Fruit fly (Drosophila melanogaster) whole organism, prepupa: ENCODE measurements around the gene CG13460.
A peak's percentile ranks its signal among the peaks of the same experiment; 100 is the strongest.

Experiments
- Blimp-1 ChIP-seq: fragments of 200-800 bp; sonication (Bioruptor generic); optimal IDR thresholded peaks from 3 replicates; lab custom pipeline; 2017; ENCODE audit warnings: missing biosample characterization, missing genetic modification characterization, mild to moderate bottlenecking, moderate library complexity, missing genetic modification reagents
- CG10669 ChIP-seq: fragments of 200-800 bp; sonication (Bioruptor generic); optimal IDR thresholded peaks from 3 replicates; lab custom pipeline; 2018; ENCODE audit warnings: missing biosample characterization, mild to moderate bottlenecking, missing genetic modification characterization, moderate library complexity
- CG11294 ChIP-seq: fragments of 200-800 bp; sonication (Bioruptor generic); IDR thresholded peaks from 2 replicates; pipeline ENCODE4 v1.3.6; 2022; ENCODE audit warnings: missing biosample characterization, missing genetic modification characterization
- CG15336 ChIP-seq: fragments of 200-800 bp; sonication (Bioruptor generic); IDR thresholded peaks from 2 replicates; pipeline ENCODE4 v1.3.6; 2022; ENCODE audit warnings: missing biosample characterization, missing genetic modification characterization
- CG1621 ChIP-seq: fragments of 200-800 bp; sonication (Bioruptor generic); optimal IDR thresholded peaks from 3 replicates; lab custom pipeline; 2018; ENCODE audit warnings: missing biosample characterization, mild to moderate bottlenecking, missing genetic modification characterization
- CG16779 ChIP-seq: fragments of 200-800 bp; sonication (Bioruptor generic); optimal IDR thresholded peaks from 3 replicates; lab custom pipeline; 2017; ENCODE audit warnings: missing biosample characterization, mild to moderate bottlenecking, missing genetic modification characterization
- CG3032 ChIP-seq: fragments of 200-800 bp; optimal IDR thresholded peaks from 2 replicates; lab custom pipeline; 2019; ENCODE audit warnings: missing biosample characterization, mild to moderate bottlenecking, missing genetic modification characterization, moderate library complexity
- CG31627 ChIP-seq: fragments of 200-800 bp; sonication (Bioruptor generic); optimal IDR thresholded peaks from 3 replicates; lab custom pipeline; 2016; ENCODE audit warnings: missing biosample characterization, missing genetic modification characterization
- CG32006 ChIP-seq: fragments of 200-800 bp; sonication (Bioruptor generic); optimal IDR thresholded peaks from 3 replicates; lab custom pipeline; 2017; ENCODE audit warnings: missing biosample characterization, mild to moderate bottlenecking, missing genetic modification characterization
- CG34406 ChIP-seq: fragments of 200-800 bp; sonication (Bioruptor generic); optimal IDR thresholded peaks from 3 replicates; lab custom pipeline; 2016; ENCODE audit warnings: missing biosample characterization, missing genetic modification characterization
- CG6163 ChIP-seq: fragments of 200-800 bp; sonication (Bioruptor generic); IDR thresholded peaks from 3 replicates; pipeline ENCODE4 v1.3.6; 2022; ENCODE audit warnings: missing biosample characterization, missing genetic modification characterization
- CG6276 ChIP-seq: fragments of 200-800 bp; sonication (Bioruptor generic); optimal IDR thresholded peaks from 2 replicates; lab custom pipeline; 2017; ENCODE audit warnings: missing biosample characterization, mild to moderate bottlenecking, missing genetic modification characterization
- CG6792 ChIP-seq: fragments of 200-800 bp; sonication (Bioruptor generic); optimal IDR thresholded peaks from 3 replicates; lab custom pipeline; 2016; ENCODE audit warnings: missing biosample characterization, missing genetic modification characterization
- CG6808 ChIP-seq: fragments of 200-800 bp; sonication (Bioruptor generic); optimal IDR thresholded peaks from 3 replicates; lab custom pipeline; 2017; ENCODE audit warnings: missing biosample characterization, missing genetic modification characterization, mild to moderate bottlenecking, moderate library complexity, missing genetic modification reagents
- CG6854 ChIP-seq: fragments of 200-800 bp; sonication (Bioruptor generic); optimal IDR thresholded peaks from 2 replicates; lab custom pipeline; 2017; ENCODE audit warnings: missing biosample characterization, mild to moderate bottlenecking, missing genetic modification characterization
- CG8119 ChIP-seq: fragments of 200-800 bp; sonication (Bioruptor generic); IDR thresholded peaks from 3 replicates; pipeline ENCODE4 v1.3.6; 2022; ENCODE audit warnings: missing biosample characterization, missing genetic modification characterization
- CG8632 ChIP-seq: fragments of 200-800 bp; sonication (Bioruptor generic); optimal IDR thresholded peaks from 3 replicates; lab custom pipeline; 2016; ENCODE audit warnings: missing biosample characterization, missing genetic modification characterization
- CG9139 ChIP-seq: fragments of 200-800 bp; sonication (Bioruptor generic); optimal IDR thresholded peaks from 3 replicates; lab custom pipeline; 2017; ENCODE audit warnings: missing biosample characterization, mild to moderate bottlenecking, missing genetic modification characterization
- Eip75B ChIP-seq: fragments of 200-800 bp; sonication (Bioruptor generic); optimal IDR thresholded peaks from 3 replicates; lab custom pipeline; 2016; ENCODE audit warnings: missing biosample characterization, missing genetic modification characterization
- Eip78C ChIP-seq: fragments of 200-800 bp; sonication (Bioruptor generic); peaks from one replicate; lab custom pipeline; 2016; ENCODE audit warnings: missing biosample characterization, missing genetic modification characterization
- Eip93F ChIP-seq: fragments of 200-800 bp; sonication (Bioruptor generic); optimal IDR thresholded peaks from 2 replicates; lab custom pipeline; 2016; ENCODE audit warnings: missing biosample characterization, mild to moderate bottlenecking, missing genetic modification characterization
- Ets21C ChIP-seq: fragments of 200-800 bp; sonication (Bioruptor generic); optimal IDR thresholded peaks from 3 replicates; lab custom pipeline; 2016; ENCODE audit warnings: missing biosample characterization, missing genetic modification characterization
- Hr38 ChIP-seq: sonication (Bioruptor generic); optimal IDR thresholded peaks from 2 replicates; lab custom pipeline; 2016; ENCODE audit warnings: missing biosample characterization, missing genetic modification characterization
- Hr39 ChIP-seq: fragments of 200-800 bp; sonication (Bioruptor generic); optimal IDR thresholded peaks from 2 replicates; lab custom pipeline; 2016; ENCODE audit warnings: missing biosample characterization, missing genetic modification characterization
- Hr4 ChIP-seq: fragments of 200-800 bp; sonication (Bioruptor generic); optimal IDR thresholded peaks from 3 replicates; lab custom pipeline; 2016; ENCODE audit warnings: missing biosample characterization, missing genetic modification characterization
- Lpt ChIP-seq: fragments of 200-800 bp; sonication (Bioruptor generic); optimal IDR thresholded peaks from 3 replicates; lab custom pipeline; 2016; ENCODE audit warnings: missing biosample characterization, missing genetic modification characterization
- Met ChIP-seq: fragments of 200-800 bp; sonication (Bioruptor generic); optimal IDR thresholded peaks from 3 replicates; lab custom pipeline; 2016; ENCODE audit warnings: missing biosample characterization, missing genetic modification characterization
- OdsH ChIP-seq: fragments of 200-800 bp; sonication (Bioruptor generic); optimal IDR thresholded peaks from 3 replicates; lab custom pipeline; 2016; ENCODE audit warnings: missing biosample characterization, missing genetic modification characterization
- Smox ChIP-seq: fragments of 200-800 bp; sonication (Bioruptor generic); optimal IDR thresholded peaks from 3 replicates; lab custom pipeline; 2016; ENCODE audit warnings: missing biosample characterization, missing genetic modification characterization
- Sox102F ChIP-seq: fragments of 200-800 bp; sonication (Bioruptor generic); optimal IDR thresholded peaks from 2 replicates; lab custom pipeline; 2016; ENCODE audit warnings: missing biosample characterization, mild to moderate bottlenecking, missing genetic modification characterization
- Sox15 ChIP-seq: fragments of 200-800 bp; sonication (Bioruptor generic); optimal IDR thresholded peaks from 3 replicates; lab custom pipeline; 2016; ENCODE audit warnings: missing biosample characterization, missing genetic modification characterization
- achi ChIP-seq: fragments of 200-800 bp; sonication (Bioruptor generic); optimal IDR thresholded peaks from 3 replicates; lab custom pipeline; 2016; ENCODE audit warnings: missing biosample characterization, missing genetic modification characterization
- acj6 ChIP-seq: fragments of 200-800 bp; sonication (Bioruptor generic); optimal IDR thresholded peaks from 3 replicates; lab custom pipeline; 2016; ENCODE audit warnings: missing biosample characterization, missing genetic modification characterization
- cyc ChIP-seq: fragments of 200-800 bp; sonication (Bioruptor generic); optimal IDR thresholded peaks from 3 replicates; lab custom pipeline; 2016; ENCODE audit warnings: missing biosample characterization, missing genetic modification characterization
- dsx ChIP-seq: fragments of 200-800 bp; optimal IDR thresholded peaks from 3 replicates; lab custom pipeline; 2019; ENCODE audit warnings: missing biosample characterization, mild to moderate bottlenecking, missing genetic modification characterization, moderate library complexity; ENCODE audit not compliant: poor library complexity, severe bottlenecking
- eg ChIP-seq: fragments of 200-800 bp; sonication (Bioruptor generic); IDR thresholded peaks from 3 replicates; pipeline ENCODE4 v1.3.6; 2022; ENCODE audit warnings: missing biosample characterization, missing genetic modification characterization
- esn ChIP-seq: fragments of 200-800 bp; sonication (Bioruptor generic); optimal IDR thresholded peaks from 2 replicates; lab custom pipeline; 2016; ENCODE audit warnings: missing biosample characterization, mild to moderate bottlenecking, missing genetic modification characterization, moderate library complexity
- fd85E ChIP-seq: fragments of 200-800 bp; sonication (Bioruptor generic); optimal IDR thresholded peaks from 3 replicates; lab custom pipeline; 2016; ENCODE audit warnings: missing biosample characterization, missing genetic modification characterization
- fkh ChIP-seq: fragments of 200-800 bp; sonication (Bioruptor generic); optimal IDR thresholded peaks from 3 replicates; lab custom pipeline; 2017; ENCODE audit warnings: missing biosample characterization, mild to moderate bottlenecking, missing genetic modification characterization, moderate library complexity
- lz ChIP-seq: fragments of 200-800 bp; sonication (Bioruptor generic); optimal IDR thresholded peaks from 3 replicates; lab custom pipeline; 2016; ENCODE audit warnings: missing biosample characterization, missing genetic modification characterization
- net ChIP-seq: fragments of 200-800 bp; sonication (Bioruptor generic); optimal IDR thresholded peaks from 3 replicates; lab custom pipeline; 2016; ENCODE audit warnings: missing biosample characterization, missing genetic modification characterization
- pdm3 ChIP-seq: fragments of 200-800 bp; sonication (Bioruptor generic); optimal IDR thresholded peaks from 3 replicates; lab custom pipeline; 2016; ENCODE audit warnings: missing biosample characterization, missing genetic modification characterization
- salr ChIP-seq, 2 experiments: fragments of 200-800 bp; sonication (Bioruptor generic); optimal IDR thresholded peaks; 3 replicates each; lab custom pipeline; 2016 to 2018; ENCODE audit warnings: missing biosample characterization in 2 of 2, missing genetic modification characterization in 2 of 2, mild to moderate bottlenecking in 1 of 2
- spab ChIP-seq: fragments of 200-800 bp; sonication (Bioruptor generic); optimal IDR thresholded peaks from 2 replicates; lab custom pipeline; 2017; ENCODE audit warnings: missing biosample characterization, mild to moderate bottlenecking, missing genetic modification characterization, missing genetic modification reagents
- ss ChIP-seq, 2 experiments: fragments of 200-800 bp; sonication (Bioruptor generic); optimal IDR thresholded peaks; 2 replicates in 1 of 2; 3 replicates in 1 of 2; lab custom pipeline; 2017 to 2018; ENCODE audit warnings: mild to moderate bottlenecking in 2 of 2, missing biosample characterization in 2 of 2, missing genetic modification characterization in 2 of 2, moderate library complexity in 1 of 2
- topi ChIP-seq: fragments of 200-800 bp; sonication (Bioruptor generic); optimal IDR thresholded peaks from 3 replicates; lab custom pipeline; 2016; ENCODE audit warnings: missing biosample characterization, missing genetic modification characterization
- vri ChIP-seq: fragments of 200-800 bp; sonication (Bioruptor generic); optimal IDR thresholded peaks from 3 replicates; lab custom pipeline; 2016; ENCODE audit warnings: missing biosample characterization, mild to moderate bottlenecking, missing genetic modification characterization

CG13460 gene

dm6 chr3L:15097878-15098520 lies 36.5 kb upstream of the CG13460 start, which contains the start of gene Ctps (continued):
- TF ChIP-seq CG6808 (GFP tag; lab: Kevin White, UChicago) (no peak), Hr38 (GFP tag; lab: Kevin White, UChicago) (no peak), Met (GFP tag; lab: Kevin White, UChicago) (no peak), cyc (GFP tag; lab: Kevin White, UChicago) (no peak), Ets21C (no peak), Hr4 (GFP tag; lab: Kevin White, UChicago) (no peak), fkh (peak; percentile 63), esn (GFP tag; lab: Kevin White, UChicago) (peak; percentile 37), lz (GFP tag; lab: Kevin White, UChicago) (peak; percentile 30), CG10669 (GFP tag; lab: Kevin White, UChicago) (no peak), net (no peak), CG6792 (GFP tag; lab: Kevin White, UChicago) (no peak), CG1621 (no peak), CG6163 (no peak), Sox102F (no peak), vri (GFP tag; lab: Kevin White, UChicago) (no peak), CG32006 (no peak)

- TF ChIP-seq CG31627 (GFP tag; lab: Kevin White, UChicago) (no peak), CG8632 (GFP tag; lab: Kevin White, UChicago) (peak; percentile 28), topi (GFP tag; lab: Kevin White, UChicago) (no peak), eg (GFP tag; lab: Robert Waterston, UW) (no peak), net (peak; percentile 11), Lpt (GFP tag; lab: Kevin White, UChicago) (no peak), CG15336 (0 out of 2 replicates have a peak, but pooled peaks have one; percentile 23), cyc (GFP tag; lab: Kevin White, UChicago) (no peak), Smox (GFP tag; lab: Kevin White, UChicago) (no peak), fd85E (GFP tag; lab: Kevin White, UChicago) (no peak), CG6854 (GFP tag; lab: Kevin White, UChicago) (no peak), CG6808 (GFP tag; lab: Kevin White, UChicago) (no peak), CG1621 (no peak), fkh (no peak), Eip78C (GFP tag; lab: Kevin White, UChicago) (peak; percentile 57), spab (GFP tag; lab: Kevin White, UChicago) (no peak), dsx (GFP tag; lab: Kevin White, UChicago) (peak; percentile 41), Hr4 (GFP tag; lab: Kevin White, UChicago) (no peak), CG6163 (no peak), CG34406 (peak; percentile 26), OdsH (GFP tag; lab: Kevin White, UChicago) (peak; percentile 41), Eip75B (GFP tag; lab: Kevin White, UChicago) (peak; percentile 12), CG11294 (GFP tag; lab: Robert Waterston, UW) (no peak), CG10669 (GFP tag; lab: Kevin White, UChicago) (no peak), Hr39 (no peak), Blimp-1 (GFP tag; lab: Kevin White, UChicago) (peak; percentile 33), CG9139 (GFP tag; lab: Kevin White, UChicago) (no peak), CG8119 (no peak), vri (GFP tag; lab: Kevin White, UChicago) (peak; percentile 24), ss (GFP tag; optimal IDR thresholded peaks at IDR 0.05; lab: Kevin White, UChicago) (peak in 1 of 2 experiments; percentile 33), CG3032 (tag; lab: Kevin White, UChicago) (peak; percentile 33), CG6276 (GFP tag; lab: Kevin White, UChicago) (no peak), Sox102F (no peak), salr (GFP tag; optimal IDR thresholded peaks at IDR 0.05; lab: Kevin White, UChicago) (peak in 1 of 2 experiments; percentile 19), achi (GFP tag; lab: Kevin White, UChicago) (peak; percentile 33), pdm3 (GFP tag; lab: Kevin White, UChicago) (peak; percentile 29), Sox15 (no peak), Eip93F (GFP tag; lab: Kevin White, UChicago) (peak; percentile 19), acj6 (peak; percentile 36), CG16779 (tag; lab: Kevin White, UChicago) (peak; percentile 0)
Measured at dm6 chr3L:15094589-15095288, 33.2 kb upstream of the CG13460 start, which contains the start of the genes sstn, Plp and GlyRS. sstn (minus strand) TSS chr3L:15094719. Plp (minus strand) TSS chr3L:15094724. GlyRS (plus strand) TSS chr3L:15095142.
